Fruit fly (Drosophila melanogaster) whole organism: ENCODE measurements around the gene Syx17.
A peak's percentile ranks its signal among the peaks of the same experiment; 100 is the strongest.

Experiments used
- CG8478 ChIP-seq: fragments of >200 bp; optimal IDR thresholded peaks from 2 replicates; lab custom pipeline; 2018; ENCODE audit warnings: inconsistent platforms
- Dll ChIP-seq: fragments of >200 bp; optimal IDR thresholded peaks from 2 replicates; lab custom pipeline; 2017
- EcR ChIP-seq, 2 experiments: fragments of >200 bp; optimal IDR thresholded peaks; 2 replicates each; lab custom pipeline; 2017; ENCODE audit warnings: missing biosample characterization in 2 of 2, missing genetic modification characterization in 2 of 2, missing genetic modification reagents in 2 of 2
- pan ChIP-seq: fragments of >200 bp; optimal IDR thresholded peaks from 2 replicates; lab custom pipeline; 2017
- psq ChIP-seq: fragments of >200 bp; optimal IDR thresholded peaks from 2 replicates; lab custom pipeline; 2017
- usp ChIP-seq: fragments of >200 bp; optimal IDR thresholded peaks from 2 replicates; lab custom pipeline; 2017; ENCODE audit warnings: missing biosample characterization, missing genetic modification characterization, mixed read lengths

Gene Syx17

DNA sequence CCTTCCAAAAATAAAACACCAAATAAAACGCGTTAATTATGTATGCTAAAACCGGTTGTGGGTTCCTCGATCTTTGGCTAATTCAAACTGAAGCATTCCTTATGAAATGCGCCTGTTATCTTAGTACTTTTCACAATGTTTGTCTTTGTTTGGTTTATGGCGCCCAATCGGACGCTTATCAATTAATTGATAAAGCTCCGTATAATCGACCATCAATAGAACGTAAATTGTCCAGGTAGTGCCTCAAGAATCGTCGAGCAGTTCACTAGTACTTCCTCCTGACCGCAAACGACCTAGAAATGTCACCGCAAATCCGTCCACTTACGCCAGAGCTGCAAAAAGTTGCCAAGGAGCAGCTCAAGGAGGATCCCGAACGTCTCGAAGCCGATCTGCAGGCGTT is 38.1 kb upstream of the Syx17 start, which contains the start of gene CG33514:
Gene CG33514, plus strand, starts transcription at position 238 of the 400 bp plus-strand sequence.
- TF ChIP-seq CG8478, result no peak
- no peak for TF ChIP-seq usp (GFP tag; lab: Kevin White, UChicago)
- TF ChIP-seq EcR (GFP tag; optimal IDR thresholded peaks at IDR 0.05; lab: Kevin White, UChicago), result no peak
- TF ChIP-seq pan (lab: Kevin White, UChicago), result no peak
- no peak for TF ChIP-seq psq (lab: Kevin White, UChicago)

- TF ChIP-seq Dll (lab: Kevin White, UChicago) (no peak), psq (lab: Kevin White, UChicago) (no peak), EcR (GFP tag; optimal IDR thresholded peaks at IDR 0.05; lab: Kevin White, UChicago) (no peak), CG8478 (no peak), usp (GFP tag; lab: Kevin White, UChicago) (no peak), pan (lab: Kevin White, UChicago) (no peak)
Observed at dm6 chr3L:4367339-4367738, 35.9 kb upstream of the Syx17 start, which contains the start of gene CG11342. Gene CG11342, minus strand, starts transcription at chr3L:4367458.

- TF ChIP-seq Dll (lab: Kevin White, UChicago), result no peak
- TF ChIP-seq CG8478, result no peak
- TF ChIP-seq usp (GFP tag; lab: Kevin White, UChicago), result no peak
- no peak for TF ChIP-seq pan (lab: Kevin White, UChicago)
- no peak for TF ChIP-seq EcR (GFP tag; optimal IDR thresholded peaks at IDR 0.05; lab: Kevin White, UChicago)
- TF ChIP-seq psq (lab: Kevin White, UChicago), result no peak
Observed at dm6 chr3L:4371978-4372377, 31.3 kb upstream of the Syx17 start.

- TF ChIP-seq CG8478 (no peak), EcR (GFP tag; optimal IDR thresholded peaks at IDR 0.05; lab: Kevin White, UChicago) (no peak), psq (lab: Kevin White, UChicago) (no peak), pan (lab: Kevin White, UChicago) (no peak), usp (GFP tag; lab: Kevin White, UChicago) (no peak), Dll (lab: Kevin White, UChicago) (no peak)
Observed at dm6 chr3L:4375675-4376366, 27.5 kb upstream of the Syx17 start.

DNA sequence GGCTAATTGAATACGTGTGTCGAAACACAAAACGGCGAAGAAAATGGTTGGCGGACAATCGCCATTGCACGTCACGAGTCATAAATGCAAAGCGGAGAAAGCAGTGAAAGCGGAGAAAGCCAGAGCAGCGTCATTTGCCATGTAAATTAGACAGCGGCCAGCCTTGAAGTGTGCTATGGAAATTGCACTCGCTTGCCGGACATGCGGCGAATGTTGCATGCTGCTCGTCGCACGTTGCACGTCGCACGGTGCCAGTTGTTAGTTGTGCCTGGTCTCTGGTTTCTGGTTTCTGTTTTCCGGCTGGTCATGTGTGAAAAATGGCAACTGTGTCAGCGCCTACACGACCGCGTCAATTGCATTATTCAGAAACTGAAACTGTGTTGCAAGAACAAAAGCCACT is 25.8 kb upstream of the Syx17 start:
- TF ChIP-seq usp (GFP tag; lab: Kevin White, UChicago) (no peak), pan (lab: Kevin White, UChicago) (no peak), Dll (lab: Kevin White, UChicago) (no peak), CG8478 (no peak), psq (lab: Kevin White, UChicago) (no peak), EcR (GFP tag; optimal IDR thresholded peaks at IDR 0.05; lab: Kevin White, UChicago) (no peak)

DNA sequence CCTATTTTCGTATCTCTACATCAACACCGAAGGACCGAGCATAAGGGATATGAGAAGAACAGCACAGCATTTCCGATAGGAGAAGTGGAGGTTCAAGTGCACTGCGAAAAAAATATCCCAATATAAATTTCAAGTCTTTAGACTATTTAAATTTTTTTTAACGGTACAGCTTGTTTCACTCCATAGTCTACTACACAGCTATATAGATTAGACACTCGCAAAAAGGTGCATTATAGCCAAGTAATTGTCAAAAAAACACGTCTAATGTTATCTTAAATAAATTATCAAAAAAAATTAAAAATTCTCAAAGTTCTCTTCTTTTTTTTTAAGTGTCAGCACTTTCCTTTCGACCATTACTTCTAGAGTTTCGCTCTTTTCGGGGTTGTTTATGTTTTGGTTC is 24.4 kb upstream of the Syx17 start:
- TF ChIP-seq Dll (lab: Kevin White, UChicago) (no peak), usp (GFP tag; lab: Kevin White, UChicago) (no peak), EcR (GFP tag; optimal IDR thresholded peaks at IDR 0.05; lab: Kevin White, UChicago) (no peak), CG8478 (no peak), psq (lab: Kevin White, UChicago) (no peak), pan (lab: Kevin White, UChicago) (no peak)

dm6 chr3L:4380231-4380645 is 23.0 kb upstream of the Syx17 start, which contains the start of gene DopEcR:
Gene DopEcR, minus strand, starts transcription at chr3L:4380387.
- TF ChIP-seq pan (lab: Kevin White, UChicago), result no peak
- TF ChIP-seq EcR (GFP tag; optimal IDR thresholded peaks at IDR 0.05; lab: Kevin White, UChicago), result no peak
- peak; percentile 41 for TF ChIP-seq Dll (lab: Kevin White, UChicago)
- no peak for TF ChIP-seq psq (lab: Kevin White, UChicago)
- TF ChIP-seq usp (GFP tag; lab: Kevin White, UChicago), result no peak

DNA sequence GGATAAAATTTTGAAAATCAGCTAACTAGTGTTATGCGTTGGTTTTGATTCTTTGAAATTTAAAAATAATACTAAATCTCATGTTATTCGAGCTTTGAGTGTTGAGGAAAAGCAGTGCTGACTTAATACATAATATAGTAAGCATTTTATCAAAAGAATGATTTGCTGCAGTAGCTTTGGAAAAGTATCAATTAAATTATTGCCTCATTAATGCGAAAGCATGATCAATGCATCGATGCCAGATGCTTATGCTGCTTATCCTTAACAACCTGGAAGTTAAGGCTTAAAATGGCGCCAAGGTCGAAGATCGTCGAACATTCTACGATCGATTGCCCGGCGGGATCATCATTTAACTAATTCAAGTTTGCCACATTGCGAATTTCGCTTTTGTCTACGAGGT is 21.8 kb upstream of the Syx17 start, which contains the start of gene CG32240:
Gene CG32240, minus strand, starts transcription at position 101 of the 400 bp plus-strand sequence.
- TF ChIP-seq pan (lab: Kevin White, UChicago), result no peak
- TF ChIP-seq Dll (lab: Kevin White, UChicago), result no peak
- TF ChIP-seq psq (lab: Kevin White, UChicago), result no peak
- TF ChIP-seq usp (GFP tag; lab: Kevin White, UChicago), result no peak
- no peak for TF ChIP-seq CG8478
- TF ChIP-seq EcR (GFP tag; optimal IDR thresholded peaks at IDR 0.05; lab: Kevin White, UChicago), result no peak

DNA sequence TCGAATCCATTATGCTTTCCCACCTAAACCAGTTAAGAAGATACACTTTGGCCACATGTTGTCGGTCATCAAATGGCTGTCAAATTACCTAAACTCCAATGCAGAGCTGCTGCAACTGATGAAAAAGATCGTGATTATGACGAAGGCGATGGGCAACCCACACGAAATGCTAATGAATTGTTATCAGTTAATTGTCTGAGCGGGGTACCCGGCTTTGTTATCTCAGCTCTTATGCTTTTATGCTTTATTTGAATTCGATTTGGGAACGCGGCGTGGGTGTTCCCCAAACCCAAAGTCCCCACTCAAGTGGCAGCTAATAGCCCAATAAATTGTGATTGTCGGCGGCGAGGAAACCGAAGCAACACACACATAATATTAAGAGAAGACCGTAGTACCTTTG is 20.7 kb upstream of the Syx17 start:
- no peak for TF ChIP-seq pan (lab: Kevin White, UChicago)
- no peak for TF ChIP-seq CG8478

dm6 chr3L:4383104-4383503 is 20.2 kb upstream of the Syx17 start:
- TF ChIP-seq EcR (GFP tag; optimal IDR thresholded peaks at IDR 0.05; lab: Kevin White, UChicago), result no peak
- no peak for TF ChIP-seq CG8478
- no peak for TF ChIP-seq pan (lab: Kevin White, UChicago)
- no peak for TF ChIP-seq usp (GFP tag; lab: Kevin White, UChicago)
- no peak for TF ChIP-seq psq (lab: Kevin White, UChicago)
- TF ChIP-seq Dll (lab: Kevin White, UChicago), result no peak

- no peak for TF ChIP-seq usp (GFP tag; lab: Kevin White, UChicago)
- TF ChIP-seq CG8478, result no peak
- TF ChIP-seq pan (lab: Kevin White, UChicago), result no peak
- no peak for TF ChIP-seq psq (lab: Kevin White, UChicago)
- no peak for TF ChIP-seq Dll (lab: Kevin White, UChicago)
- no peak for TF ChIP-seq EcR (GFP tag; optimal IDR thresholded peaks at IDR 0.05; lab: Kevin White, UChicago)
Observed at dm6 chr3L:4383543-4384325, 19.6 kb upstream of the Syx17 start.
